Fruit fly (Drosophila melanogaster): ENCODE data around the gene CG46314.

dm6 chr2L:21266277-21266676 lies 47.9 kb upstream of the CG46314 start:
- TF ChIP-seq Myc (optimal IDR thresholded peaks at IDR 0.05) (no peak), h (GFP tag; optimal IDR thresholded peaks at IDR 0.05) (no peak), Hr83 (GFP tag; optimal IDR thresholded peaks at IDR 0.05; ENCODE audit: poor library complexity, severe bottlenecking) (no peak), jim (GFP tag; optimal IDR thresholded peaks at IDR 0.05) (no peak), psq (GFP tag; optimal IDR thresholded peaks at IDR 0.05) (no peak), Hr78 (GFP tag; optimal IDR thresholded peaks at IDR 0.05) (no peak), Mio (GFP tag; optimal IDR thresholded peaks at IDR 0.05) (no peak), woc (GFP tag; optimal IDR thresholded peaks at IDR 0.05) (no peak), br (GFP tag; optimal IDR thresholded peaks at IDR 0.05) (no peak), OdsH (GFP tag; optimal IDR thresholded peaks at IDR 0.05) (no peak), GATAd (GFP tag; optimal IDR thresholded peaks at IDR 0.05) (no peak), ey (GFP tag; optimal IDR thresholded peaks at IDR 0.05) (no peak), pan (optimal IDR thresholded peaks at IDR 0.05) (no peak), Vsx2 (GFP tag; optimal IDR thresholded peaks at IDR 0.05; ENCODE audit: partially characterized antibody) (no peak)

Data from whole organism, wandering third instar larva.